Worm (Caenorhabditis elegans) whole organism, L4 larva: Measurements from ENCODE around the gene mask-1.
A peak's percentile ranks its signal among the peaks of the same experiment; 100 is the strongest.

Experiments
- D1046.2 ChIP-seq: fragments of 200-800 bp; sonication (Bioruptor generic); IDR thresholded peaks from 2 replicates; pipeline ENCODE4 v1.3.6; 2022; ENCODE audit warnings: missing genetic modification characterization, missing compliant biosample characterization
- ZK546.5 ChIP-seq, 2 experiments: sonication (generic microtip); optimal IDR thresholded peaks; 2 replicates each; lab custom pipeline; 2017; ENCODE audit warnings: missing biosample characterization in 2 of 2, missing genetic modification characterization in 2 of 2
- ceh-82 ChIP-seq: sonication (generic microtip); optimal IDR thresholded peaks from 2 replicates; lab custom pipeline; 2017; ENCODE audit warnings: missing biosample characterization, missing genetic modification characterization
- daf-12 ChIP-seq: fragments of 150-350 bp; optimal IDR thresholded peaks from 2 replicates; lab custom pipeline; 2014; ENCODE audit warnings: missing biosample characterization, missing genetic modification reagents, missing genetic modification characterization
- daf-16 ChIP-seq, 3 experiments: sonication (generic microtip); optimal IDR thresholded peaks; 2 replicates each; lab custom pipeline; 2016 to 2017; ENCODE audit warnings: missing genetic modification characterization in 3 of 3, missing genetic modification reagents in 3 of 3, mild to moderate bottlenecking in 2 of 3, missing compliant biosample characterization in 2 of 3, missing biosample characterization in 1 of 3, moderate library complexity in 1 of 3
- duxl-1 ChIP-seq: sonication (generic microtip); optimal IDR thresholded peaks from 2 replicates; lab custom pipeline; 2016; ENCODE audit warnings: mild to moderate bottlenecking, missing genetic modification characterization, moderate library complexity, missing compliant biosample characterization; ENCODE audit not compliant: poor library complexity
- lsy-2 ChIP-seq, 2 experiments: fragments of 150-350 bp in 1 of 2; sonication (generic microtip) in 1 of 2; optimal IDR thresholded peaks; 2 replicates each; lab custom pipeline; 2014 to 2017; ENCODE audit warnings: missing biosample characterization in 2 of 2, missing genetic modification characterization in 2 of 2
- nhr-102 ChIP-seq: sonication (generic microtip); optimal IDR thresholded peaks from 2 replicates; lab custom pipeline; 2016; ENCODE audit warnings: mild to moderate bottlenecking, missing genetic modification characterization, moderate library complexity, missing compliant biosample characterization
- nhr-28 ChIP-seq: fragments of 150-350 bp; optimal IDR thresholded peaks from 2 replicates; lab custom pipeline; 2014; ENCODE audit warnings: missing biosample characterization, missing genetic modification characterization
- set-16 ChIP-seq: fragments of 200-800 bp; sonication (Bioruptor generic); IDR thresholded peaks from 2 replicates; pipeline ENCODE4 v1.3.6; 2022; ENCODE audit warnings: missing genetic modification reagents, missing genetic modification characterization, missing compliant biosample characterization
- spr-1 ChIP-seq: sonication (generic microtip); optimal IDR thresholded peaks from 2 replicates; lab custom pipeline; 2016; ENCODE audit warnings: mild to moderate bottlenecking, missing genetic modification characterization, missing compliant biosample characterization
- unc-39 ChIP-seq: sonication (generic microtip); optimal IDR thresholded peaks from 2 replicates; lab custom pipeline; 2017; ENCODE audit warnings: missing biosample characterization, missing genetic modification characterization
- ztf-11 ChIP-seq: fragments of 150-350 bp; optimal IDR thresholded peaks from 2 replicates; lab custom pipeline; 2014; ENCODE audit warnings: missing biosample characterization, missing genetic modification characterization

DNA sequence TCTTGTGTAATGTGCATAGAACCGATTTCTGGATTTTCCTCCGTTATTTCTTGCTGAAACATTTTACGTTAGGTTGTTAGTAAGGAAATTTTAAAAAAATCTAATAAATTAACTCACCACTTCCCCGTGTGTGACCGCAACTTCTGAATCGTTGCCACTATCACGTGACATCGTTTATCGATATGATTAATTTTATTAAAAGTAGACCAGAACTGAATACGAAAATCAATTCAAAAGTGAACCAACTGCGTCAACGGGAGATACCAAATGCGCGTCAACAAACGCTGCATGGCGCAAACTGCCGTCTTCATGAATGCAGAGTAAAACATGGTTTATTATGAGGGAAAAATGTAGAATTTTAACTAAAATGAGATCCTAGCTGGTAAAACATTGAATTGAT, 8.7 kb upstream of the mask-1 start, which contains the start of gene sir-2.1:
- TF ChIP-seq duxl-1 (tag; lab: Kevin White, UChicago) = no peak
- TF ChIP-seq daf-12 (tag; lab: Kevin White, UChicago) = no peak
- TF ChIP-seq ceh-82 (tag; lab: Kevin White, UChicago) = no peak
- no peak for TF ChIP-seq spr-1 (tag; lab: Kevin White, UChicago)
- no peak for TF ChIP-seq D1046.2
- no peak for TF ChIP-seq set-16 (GFP tag; lab: Robert Waterston, UW)
- no peak for TF ChIP-seq ztf-11 (tag; lab: Kevin White, UChicago)
- TF ChIP-seq ZK546.5 (tag; optimal IDR thresholded peaks at IDR 0.05; lab: Kevin White, UChicago) = no peak
- no peak for TF ChIP-seq nhr-28 (tag; lab: Kevin White, UChicago)
- no peak for TF ChIP-seq unc-39
- no peak for TF ChIP-seq daf-16 (GFP tag; optimal IDR thresholded peaks at IDR 0.05; lab: Kevin White, UChicago)
- peak; percentile 21 for TF ChIP-seq daf-16 (tag; optimal IDR thresholded peaks at IDR 0.05; lab: Kevin White, UChicago)
- peak in 1 of 2 experiments; percentile 69 for TF ChIP-seq lsy-2 (tag; optimal IDR thresholded peaks at IDR 0.05; lab: Kevin White, UChicago)
- TF ChIP-seq nhr-102 = peak; percentile 23
